Fruit fly (Drosophila melanogaster) whole organism, wandering third instar larva: ENCODE data around the gene CG3587.

Experiments
- CG32264 ChIP-seq: fragments of 200-800 bp; sonication (Bioruptor generic); optimal IDR thresholded peaks from 2 replicates; lab custom pipeline; 2016; ENCODE audit warnings: missing biosample characterization, missing genetic modification characterization
- CG9705 ChIP-seq: fragments of 200-800 bp; sonication (Bioruptor generic); optimal IDR thresholded peaks from 2 replicates; lab custom pipeline; 2018; ENCODE audit warnings: missing biosample characterization, mild to moderate bottlenecking, missing genetic modification characterization
- CrebA ChIP-seq: fragments of 200-800 bp; sonication (Bioruptor generic); optimal IDR thresholded peaks from 2 replicates; lab custom pipeline; 2016; ENCODE audit warnings: missing biosample characterization, mild to moderate bottlenecking, missing genetic modification characterization, borderline replicate concordance
- Dfd ChIP-seq: fragments of >200 bp; optimal IDR thresholded peaks from 2 replicates; lab custom pipeline; 2017; ENCODE audit warnings: missing biosample characterization, missing genetic modification characterization
- Dif ChIP-seq: fragments of 200-275, 200-300 bp; sonication (Bioruptor generic); optimal IDR thresholded peaks from 2 replicates; lab custom pipeline; 2018; ENCODE audit warnings: missing biosample characterization, missing genetic modification characterization; ENCODE audit not compliant: partially characterized antibody
- GATAd ChIP-seq: sonication (Bioruptor generic); optimal IDR thresholded peaks from 2 replicates; lab custom pipeline; 2016; ENCODE audit warnings: missing biosample characterization, missing genetic modification characterization
- HLH106 ChIP-seq: fragments of 200-800 bp; optimal IDR thresholded peaks from 3 replicates; lab custom pipeline; 2019; ENCODE audit warnings: missing biosample characterization, mild to moderate bottlenecking, missing genetic modification characterization, moderate library complexity
- Hnf4 ChIP-seq: fragments of 200-800 bp; sonication (Bioruptor generic); optimal IDR thresholded peaks from 2 replicates; lab custom pipeline; 2016; ENCODE audit warnings: missing biosample characterization, mild to moderate bottlenecking, missing genetic modification characterization
- Hr83 ChIP-seq: fragments of 200-300 bp; sonication (Bioruptor generic); optimal IDR thresholded peaks from 2 replicates; lab custom pipeline; 2016; ENCODE audit warnings: missing biosample characterization, mild to moderate bottlenecking, missing genetic modification characterization, moderate library complexity; ENCODE audit not compliant: poor library complexity, severe bottlenecking
- Jra ChIP-seq: sonication (Bioruptor generic); optimal IDR thresholded peaks from 2 replicates; lab custom pipeline; 2016; ENCODE audit warnings: missing biosample characterization, missing genetic modification characterization
- N ChIP-seq: fragments of >200 bp; optimal IDR thresholded peaks from 2 replicates; lab custom pipeline; 2018; ENCODE audit warnings: missing biosample characterization, missing external identifiers, missing genetic modification characterization
- OdsH ChIP-seq: fragments of 200-800 bp; sonication (Bioruptor generic); optimal IDR thresholded peaks from 2 replicates; lab custom pipeline; 2016; ENCODE audit warnings: missing biosample characterization, mild to moderate bottlenecking, missing genetic modification characterization
- br ChIP-seq: fragments of 200-800 bp; sonication (Bioruptor generic); optimal IDR thresholded peaks from 2 replicates; lab custom pipeline; 2016; ENCODE audit warnings: missing biosample characterization, missing genetic modification characterization
- brk ChIP-seq: fragments of 200-800 bp; sonication (Bioruptor generic); optimal IDR thresholded peaks from 2 replicates; lab custom pipeline; 2016; ENCODE audit warnings: missing biosample characterization, mild to moderate bottlenecking, missing genetic modification characterization
- dl ChIP-seq, 2 experiments: fragments of 175-275, 200-275 bp in 1 of 2; fragments of 200-275 bp in 1 of 2; sonication (Bioruptor generic); optimal IDR thresholded peaks; lab custom pipeline; 2018; ENCODE audit warnings: mild to moderate bottlenecking in 2 of 2, missing biosample characterization in 2 of 2, missing genetic modification characterization in 2 of 2, moderate library complexity in 2 of 2; ENCODE audit not compliant: partially characterized antibody in 2 of 2, insufficient read depth in 1 of 2
- dmrt93B ChIP-seq: fragments of 200-800 bp; sonication (Bioruptor generic); optimal IDR thresholded peaks from 2 replicates; lab custom pipeline; 2018; ENCODE audit warnings: missing biosample characterization, mild to moderate bottlenecking, missing genetic modification characterization
- dsf ChIP-seq: sonication (Bioruptor generic); optimal IDR thresholded peaks from 2 replicates; lab custom pipeline; 2016; ENCODE audit warnings: missing biosample characterization, missing genetic modification characterization, borderline replicate concordance
- fru ChIP-seq: fragments of 200-800 bp; sonication (Bioruptor generic); optimal IDR thresholded peaks from 3 replicates; lab custom pipeline; 2016; ENCODE audit warnings: missing biosample characterization, mild to moderate bottlenecking, missing genetic modification characterization
- h ChIP-seq: fragments of 200-800 bp; sonication (Bioruptor generic); optimal IDR thresholded peaks from 3 replicates; lab custom pipeline; 2016; ENCODE audit warnings: missing biosample characterization, mild to moderate bottlenecking, missing genetic modification characterization
- jim ChIP-seq: fragments of 175-275, 200-325 bp; sonication (Bioruptor generic); optimal IDR thresholded peaks from 2 replicates; lab custom pipeline; 2016; ENCODE audit warnings: missing biosample characterization, mild to moderate bottlenecking, missing genetic modification characterization
- lola ChIP-seq: fragments of >200 bp; optimal IDR thresholded peaks from 2 replicates; lab custom pipeline; 2017; ENCODE audit warnings: missing biosample characterization, missing genetic modification characterization
- pan ChIP-seq: fragments of >200 bp; optimal IDR thresholded peaks from 2 replicates; lab custom pipeline; 2017
- psq ChIP-seq: fragments of 200-800 bp; sonication (Bioruptor generic); optimal IDR thresholded peaks from 3 replicates; lab custom pipeline; 2017; ENCODE audit warnings: missing biosample characterization, mild to moderate bottlenecking, missing genetic modification characterization, moderate library complexity
- rgr ChIP-seq: fragments of 200-800 bp; sonication (Bioruptor generic); optimal IDR thresholded peaks from 3 replicates; lab custom pipeline; 2016; ENCODE audit warnings: missing biosample characterization, mild to moderate bottlenecking, missing genetic modification characterization
- sage ChIP-seq: fragments of 200-800 bp; sonication (Bioruptor generic); optimal IDR thresholded peaks from 2 replicates; lab custom pipeline; 2016; ENCODE audit warnings: missing biosample characterization, mild to moderate bottlenecking, missing genetic modification characterization
- tai ChIP-seq: sonication (Bioruptor generic); optimal IDR thresholded peaks from 2 replicates; lab custom pipeline; 2016; ENCODE audit warnings: missing biosample characterization, missing genetic modification characterization

CG3587 gene

DNA sequence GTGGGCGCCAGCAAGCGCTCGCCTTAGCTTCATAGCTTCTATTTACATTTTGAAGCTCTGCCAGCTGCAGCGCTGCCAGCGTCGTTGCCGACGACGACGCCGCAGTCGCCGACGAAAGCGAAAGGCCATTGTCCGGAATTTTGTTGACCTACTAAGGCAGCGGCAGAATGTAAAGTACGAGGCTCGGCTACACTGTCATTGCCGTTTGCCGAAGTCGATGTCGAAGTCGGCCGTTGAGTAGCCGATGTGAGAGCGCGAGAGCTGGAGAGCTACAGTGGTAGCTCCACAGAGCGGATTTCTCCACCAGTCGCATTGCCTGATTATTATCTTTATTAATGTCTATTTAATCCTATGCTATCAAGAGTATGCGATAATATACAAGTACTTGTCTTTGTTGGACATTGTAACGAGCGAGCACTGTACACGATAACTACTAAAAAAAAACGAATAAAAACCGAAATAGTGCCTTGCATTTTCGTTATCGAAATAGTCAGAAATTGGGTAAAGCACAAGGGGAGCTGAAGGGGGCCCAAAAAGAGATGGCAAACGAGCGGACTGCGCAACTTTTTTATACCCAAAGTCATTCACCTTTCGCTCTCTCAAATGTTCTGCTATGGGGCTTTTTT lies 23.6 kb downstream of the CG3587 start (continued):
- TF ChIP-seq N (GFP tag; lab: Kevin White, UChicago) (no peak), Hnf4 (GFP tag; lab: Kevin White, UChicago) (peak; percentile 74), tai (GFP tag; lab: Kevin White, UChicago) (peak; percentile 67), GATAd (GFP tag; lab: Kevin White, UChicago) (no peak)

dm6 chrX:1964409-1965345 lies 24.6 kb downstream of the CG3587 start:
- TF ChIP-seq Dfd (GFP tag; lab: Kevin White, UChicago), result peak; percentile 60
- no peak for TF ChIP-seq HLH106 (tag; lab: Kevin White, UChicago)
- TF ChIP-seq, all 38 proteins: peak for 1

DNA sequence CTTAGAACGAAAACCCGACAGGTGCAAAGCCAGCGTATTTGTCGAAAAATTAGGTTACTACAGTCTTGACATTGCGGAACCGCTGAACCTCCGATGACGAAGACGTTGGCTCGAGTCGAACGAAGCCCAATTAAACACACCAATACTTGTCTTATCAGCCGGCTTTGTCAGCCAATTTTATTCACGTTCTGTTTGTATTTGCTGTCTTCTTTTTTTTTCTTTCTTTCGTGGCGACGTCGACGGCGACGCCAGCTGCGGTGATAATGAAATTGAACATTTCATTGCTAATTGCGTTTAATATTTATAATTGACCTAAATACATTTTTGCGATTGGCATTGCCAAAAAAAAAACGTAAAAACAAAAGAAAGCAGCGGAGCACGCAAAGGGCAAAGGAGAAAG lies 25.4 kb downstream of the CG3587 start:
- TF ChIP-seq CG9705, result no peak
- TF ChIP-seq dmrt93B (GFP tag; lab: Kevin White, UChicago), result no peak
- no peak for TF ChIP-seq Hnf4 (GFP tag; lab: Kevin White, UChicago)
- no peak for TF ChIP-seq CG32264

- TF ChIP-seq Dfd (GFP tag; lab: Kevin White, UChicago) (peak; percentile 83), fru (no peak), sage (GFP tag; lab: Kevin White, UChicago) (no peak)
Observed at dm6 chrX:1965979-1966778, 26.1 kb downstream of the CG3587 start.

DNA sequence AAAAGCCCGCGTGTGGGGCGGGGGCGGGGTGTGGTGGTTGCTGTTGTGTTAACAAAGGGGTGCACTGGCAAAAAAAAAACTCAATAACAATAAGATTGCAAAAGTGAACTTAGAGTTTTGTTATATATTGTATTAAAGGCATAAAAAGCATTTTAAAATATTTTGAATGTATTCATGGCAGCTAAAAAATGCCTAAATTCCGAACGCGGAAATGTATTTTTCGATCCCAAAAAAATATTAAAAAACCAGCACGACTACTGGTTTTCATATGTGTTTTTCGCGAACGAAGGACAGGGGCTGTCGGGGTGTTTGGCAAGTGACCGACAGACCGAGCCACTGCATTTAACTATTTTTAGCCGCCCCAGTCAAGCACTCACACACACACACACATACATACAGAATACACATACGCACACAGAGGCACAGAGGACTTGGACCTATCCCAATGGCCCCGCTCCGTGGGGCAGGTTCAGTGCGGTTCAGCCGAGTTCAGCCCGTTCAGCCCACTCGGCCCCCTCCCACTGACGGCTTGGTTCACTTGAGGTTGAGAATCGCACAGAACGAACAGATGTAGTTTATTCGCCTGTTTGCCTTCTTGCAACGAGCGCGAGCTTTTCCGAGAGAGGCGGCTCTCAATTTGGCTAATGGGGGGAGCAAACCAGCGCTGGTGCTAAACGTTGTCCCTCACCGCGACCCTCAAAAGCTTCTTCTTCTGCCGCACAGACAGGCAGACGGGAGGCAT lies 26.8 kb downstream of the CG3587 start:
- no peak for TF ChIP-seq CG32264
- TF ChIP-seq Dif (GFP tag; lab: Kevin White, UChicago), result no peak
- no peak for TF ChIP-seq dmrt93B (GFP tag; lab: Kevin White, UChicago)
- TF ChIP-seq GATAd (GFP tag; lab: Kevin White, UChicago), result no peak
- TF ChIP-seq Dfd (GFP tag; lab: Kevin White, UChicago), result no peak
- TF ChIP-seq h (GFP tag; lab: Kevin White, UChicago), result no peak
- no peak for TF ChIP-seq dl (GFP tag; optimal IDR thresholded peaks at IDR 0.05; lab: Kevin White, UChicago; ENCODE audit: insufficient read depth in 1 of 2, partially characterized antibody in 2 of 2)
- no peak for TF ChIP-seq brk (GFP tag; lab: Kevin White, UChicago)
- no peak for TF ChIP-seq lola (GFP tag; lab: Kevin White, UChicago)
- no peak for TF ChIP-seq rgr (GFP tag; lab: Kevin White, UChicago)
- no peak for TF ChIP-seq CrebA (GFP tag; lab: Kevin White, UChicago)
- TF ChIP-seq fru, result no peak
- TF ChIP-seq jim, result no peak
- no peak for TF ChIP-seq Jra (GFP tag; lab: Kevin White, UChicago)
- no peak for TF ChIP-seq OdsH
- no peak for TF ChIP-seq br (GFP tag; lab: Kevin White, UChicago)
- TF ChIP-seq pan (lab: Kevin White, UChicago), result no peak
- no peak for TF ChIP-seq Hr83 (GFP tag; lab: Kevin White, UChicago)
- TF ChIP-seq psq (GFP tag; lab: Kevin White, UChicago), result no peak
- TF ChIP-seq dsf (GFP tag; lab: Kevin White, UChicago), result no peak
